Worm (Caenorhabditis elegans): Measurements from ENCODE around the gene snn-1.

The snn-1 gene

ce11 chrIV:1837134-1837533 lies 22.2 kb upstream of the snn-1 start (continued):
- TF ChIP-seq F10B5.3 (tag; optimal IDR thresholded peaks at IDR 0.05): no peak
- TF ChIP-seq ceh-20 (GFP tag; IDR thresholded peaks at IDR 0.05): no peak
- TF ChIP-seq lin-38 (GFP tag; IDR thresholded peaks at IDR 0.05): no peak
- TF ChIP-seq ces-1 (GFP tag; optimal IDR thresholded peaks at IDR 0.05): no peak
- no peak for TF ChIP-seq ceh-28 (tag; optimal IDR thresholded peaks at IDR 0.05)
- no peak for TF ChIP-seq F37D6.2 (tag; optimal IDR thresholded peaks at IDR 0.05)
- TF ChIP-seq cey-2 (tag; optimal IDR thresholded peaks at IDR 0.05; ENCODE audit: borderline replicate concordance, insufficient read depth): no peak
- TF ChIP-seq daf-8 (GFP tag; IDR thresholded peaks at IDR 0.05): no peak
- TF ChIP-seq dmd-9 (GFP tag; IDR thresholded peaks at IDR 0.05): no peak
- no peak for TF ChIP-seq zfp-2 (tag; optimal IDR thresholded peaks at IDR 0.05)
- TF ChIP-seq lin-15B (tag; optimal IDR thresholded peaks at IDR 0.05): no peak
- no peak for TF ChIP-seq lin-29 (GFP tag; IDR thresholded peaks at IDR 0.05)
- TF ChIP-seq nhr-10 (tag; optimal IDR thresholded peaks at IDR 0.05): peak; percentile 87
- no peak for TF ChIP-seq ctbp-1 (GFP tag; IDR thresholded peaks at IDR 0.05)
- no peak for TF ChIP-seq F26F4.8 (GFP tag; conservative IDR thresholded peaks at IDR 0.05)
- TF ChIP-seq spr-1 (tag; optimal IDR thresholded peaks at IDR 0.05): no peak
- no peak for TF ChIP-seq ZK546.5 (tag; optimal IDR thresholded peaks at IDR 0.05)
- TF ChIP-seq unc-62 (GFP tag; optimal IDR thresholded peaks at IDR 0.05 in 1 of 2): peak in 1 of 2 experiments; percentile 11
- no peak for TF ChIP-seq unc-62 (tag; optimal IDR thresholded peaks at IDR 0.05)
- TF ChIP-seq F44E2.7 (GFP tag; IDR thresholded peaks at IDR 0.05): no peak
- no peak for TF ChIP-seq Y75B8A.6 (GFP tag; IDR thresholded peaks at IDR 0.05)
- no peak for TF ChIP-seq daf-16 (GFP tag; optimal IDR thresholded peaks at IDR 0.05)
- peak; percentile 91 for TF ChIP-seq daf-16 (tag; optimal IDR thresholded peaks at IDR 0.05)
- no peak for TF ChIP-seq skn-1 (tag; optimal IDR thresholded peaks at IDR 0.05)
- TF ChIP-seq tag-97 (GFP tag; IDR thresholded peaks at IDR 0.05): no peak
- TF ChIP-seq rbr-2 (tag; optimal IDR thresholded peaks at IDR 0.05): no peak
- TF ChIP-seq zip-2 (tag; optimal IDR thresholded peaks at IDR 0.05): no peak
- TF ChIP-seq hif-1 (tag; optimal IDR thresholded peaks at IDR 0.05): peak in 1 of 2 experiments; percentile 16
- no peak for TF ChIP-seq lin-39 (tag; optimal IDR thresholded peaks at IDR 0.05)
- no peak for TF ChIP-seq gei-8 (GFP tag; optimal IDR thresholded peaks at IDR 0.05)
- no peak for TF ChIP-seq snpc-1.2 (GFP tag; IDR thresholded peaks at IDR 0.05)
- TF ChIP-seq dve-1 (tag; optimal IDR thresholded peaks at IDR 0.05; ENCODE audit: insufficient read depth): peak; percentile 88
- TF ChIP-seq nhr-25 (tag; optimal IDR thresholded peaks at IDR 0.05; ENCODE audit: borderline replicate concordance, insufficient read depth): no peak
- TF ChIP-seq mep-1 (tag; optimal IDR thresholded peaks at IDR 0.05): peak; percentile 61

ce11 chrIV:1834972-1835371 lies 20.1 kb upstream of the snn-1 start:
- peak in 1 of 2 experiments; percentile 51 for TF ChIP-seq unc-62 (GFP tag; optimal IDR thresholded peaks at IDR 0.05 in 1 of 2)
- TF ChIP-seq unc-62 (tag; optimal IDR thresholded peaks at IDR 0.05): no peak
- no peak for TF ChIP-seq nhr-76 (tag; optimal IDR thresholded peaks at IDR 0.05)
- no peak for TF ChIP-seq F44E2.7 (GFP tag; IDR thresholded peaks at IDR 0.05)
- TF ChIP-seq Y5F2A.4 (GFP tag; optimal IDR thresholded peaks at IDR 0.05): no peak
- TF ChIP-seq nhr-48 (tag; optimal IDR thresholded peaks at IDR 0.05): no peak
- no peak for TF ChIP-seq hlh-30 (tag; optimal IDR thresholded peaks at IDR 0.05; ENCODE audit: insufficient read depth)
- TF ChIP-seq ceh-32 (tag; optimal IDR thresholded peaks at IDR 0.05; ENCODE audit: poor library complexity): no peak
- no peak for TF ChIP-seq mes-2 (tag; optimal IDR thresholded peaks at IDR 0.05; ENCODE audit: poor library complexity, severe bottlenecking)
- peak; percentile 73 for TF ChIP-seq aha-1 (tag)
- TF ChIP-seq duxl-1 (tag; optimal IDR thresholded peaks at IDR 0.05; ENCODE audit: poor library complexity): no peak
- TF ChIP-seq dpl-1 (GFP tag; optimal IDR thresholded peaks at IDR 0.05): no peak
- no peak for TF ChIP-seq fkh-10 (GFP tag; optimal IDR thresholded peaks at IDR 0.05)
- TF ChIP-seq ceh-28 (tag; optimal IDR thresholded peaks at IDR 0.05): peak; percentile 20
- TF ChIP-seq T26A8.4 (GFP tag; IDR thresholded peaks at IDR 0.05): no peak
- TF ChIP-seq jun-1 (tag; optimal IDR thresholded peaks at IDR 0.05): no peak
